Worm (Caenorhabditis elegans): ENCODE results near the gene suex-2.

suex-2 gene

ce11 chrIV:8927093-8927492 is 41.0 kb upstream of the suex-2 start (continued):
- peak; percentile 94 for TF ChIP-seq ttx-3 (tag; optimal IDR thresholded peaks at IDR 0.05)
- TF ChIP-seq ceh-22 (tag; optimal IDR thresholded peaks at IDR 0.05): no peak
- TF ChIP-seq sox-4 (tag; optimal IDR thresholded peaks at IDR 0.05): peak; percentile 98
- peak; percentile 69 for TF ChIP-seq tbx-7 (tag; optimal IDR thresholded peaks at IDR 0.05)
- TF ChIP-seq ceh-2 (tag; optimal IDR thresholded peaks at IDR 0.05): peak; percentile 95
- TF ChIP-seq pat-9 (tag; optimal IDR thresholded peaks at IDR 0.05): peak; percentile 97
- TF ChIP-seq Y22D7AL.16 (tag; optimal IDR thresholded peaks at IDR 0.05): peak; percentile 89
- peak; percentile 89 for TF ChIP-seq tbx-2 (tag; optimal IDR thresholded peaks at IDR 0.05)
- TF ChIP-seq pqm-1 (tag; optimal IDR thresholded peaks at IDR 0.05): peak; percentile 93
- TF ChIP-seq dve-1 (tag; optimal IDR thresholded peaks at IDR 0.05): peak; percentile 74
- peak; percentile 86 for TF ChIP-seq rnt-1 (tag; optimal IDR thresholded peaks at IDR 0.05)
- TF ChIP-seq elt-2 (tag; optimal IDR thresholded peaks at IDR 0.05): peak; percentile 97
- TF ChIP-seq ceh-48 (tag; optimal IDR thresholded peaks at IDR 0.05): peak; percentile 94
- peak; percentile 90 for TF ChIP-seq pha-2 (tag; optimal IDR thresholded peaks at IDR 0.05)
- peak; percentile 92 for TF ChIP-seq C08G9.2 (tag; optimal IDR thresholded peaks at IDR 0.05)
- peak; percentile 40 for TF ChIP-seq fkh-10 (GFP tag; optimal IDR thresholded peaks at IDR 0.05)
- peak; percentile 92 for TF ChIP-seq ceh-18 (tag; optimal IDR thresholded peaks at IDR 0.05)
- peak; percentile 96 for TF ChIP-seq dmd-4 (tag; optimal IDR thresholded peaks at IDR 0.05; ENCODE audit: borderline replicate concordance)
- peak; percentile 77 for TF ChIP-seq ceh-30 (tag; optimal IDR thresholded peaks at IDR 0.05)
- peak; percentile 94 for TF ChIP-seq nhr-232 (tag; optimal IDR thresholded peaks at IDR 0.05)
- TF ChIP-seq ref-2 (tag; optimal IDR thresholded peaks at IDR 0.05): peak; percentile 89
- TF ChIP-seq pag-3 (tag; optimal IDR thresholded peaks at IDR 0.05; ENCODE audit: borderline replicate concordance): peak; percentile 91
- peak; percentile 90 for TF ChIP-seq eyg-1 (tag; optimal IDR thresholded peaks at IDR 0.05)
- peak; percentile 80 for TF ChIP-seq lim-6 (tag; optimal IDR thresholded peaks at IDR 0.05)

- TF ChIP-seq tbx-2 (tag; optimal IDR thresholded peaks at IDR 0.05): no peak
- no peak for TF ChIP-seq nfya-1 (tag; optimal IDR thresholded peaks at IDR 0.05)
- TF ChIP-seq elt-2 (tag; optimal IDR thresholded peaks at IDR 0.05): no peak
Measured at ce11 chrIV:8929942-8930492, 38.1 kb upstream of the suex-2 start, which contains the start of the genes D1046.18 and slc-25A26. TSS of gene D1046.18 (plus strand) at chrIV:8930242. TSS of gene slc-25A26 (plus strand) at chrIV:8930442.

ce11 chrIV:8933575-8933974 is 34.5 kb upstream of the suex-2 start, which contains the start of gene D1046.4:
TSS of gene D1046.4 (plus strand) at chrIV:8933875.
- no peak for TF ChIP-seq eyg-1 (tag; optimal IDR thresholded peaks at IDR 0.05)
- no peak for TF ChIP-seq dmd-4 (tag; optimal IDR thresholded peaks at IDR 0.05; ENCODE audit: borderline replicate concordance)
- TF ChIP-seq ceh-19 (GFP tag; optimal IDR thresholded peaks at IDR 0.05): no peak
- no peak for TF ChIP-seq ceh-31 (tag; optimal IDR thresholded peaks at IDR 0.05)
- no peak for TF ChIP-seq unc-42 (tag; optimal IDR thresholded peaks at IDR 0.05)
- TF ChIP-seq rnt-1 (tag; optimal IDR thresholded peaks at IDR 0.05): no peak
- TF ChIP-seq ceh-48 (tag; optimal IDR thresholded peaks at IDR 0.05): no peak
- no peak for TF ChIP-seq Y22D7AL.16 (tag; optimal IDR thresholded peaks at IDR 0.05)

- TF ChIP-seq unc-42 (tag; optimal IDR thresholded peaks at IDR 0.05): peak; percentile 48
- no peak for TF ChIP-seq mec-3 (tag; optimal IDR thresholded peaks at IDR 0.05; ENCODE audit: borderline replicate concordance)
- TF ChIP-seq nhr-11 (tag; optimal IDR thresholded peaks at IDR 0.05): no peak
- no peak for TF ChIP-seq pha-4 (tag; optimal IDR thresholded peaks at IDR 0.05)
- TF ChIP-seq eyg-1 (tag; optimal IDR thresholded peaks at IDR 0.05): no peak
- TF ChIP-seq pat-9 (tag; optimal IDR thresholded peaks at IDR 0.05): no peak
- TF ChIP-seq K02D7.2 (tag; optimal IDR thresholded peaks at IDR 0.05): no peak
- no peak for TF ChIP-seq zip-5 (tag; optimal IDR thresholded peaks at IDR 0.05)
Measured at ce11 chrIV:8943430-8943829, 24.7 kb upstream of the suex-2 start.

ce11 chrIV:8947146-8947545 is 20.9 kb upstream of the suex-2 start:
- TF ChIP-seq hlh-30 (tag; optimal IDR thresholded peaks at IDR 0.05; ENCODE audit: insufficient read depth) (peak; percentile 74), unc-42 (tag; optimal IDR thresholded peaks at IDR 0.05) (no peak), unc-55 (GFP tag; optimal IDR thresholded peaks at IDR 0.05) (peak; percentile 88), ttx-3 (tag; optimal IDR thresholded peaks at IDR 0.05) (no peak), ceh-18 (tag; optimal IDR thresholded peaks at IDR 0.05) (peak; percentile 56), odd-2 (tag; optimal IDR thresholded peaks at IDR 0.05) (no peak), pag-3 (tag; optimal IDR thresholded peaks at IDR 0.05; ENCODE audit: borderline replicate concordance) (no peak), T23F11.4 (GFP tag; optimal IDR thresholded peaks at IDR 0.05) (no peak), rnt-1 (tag; optimal IDR thresholded peaks at IDR 0.05) (peak; percentile 2)

Measured in whole organism, late embryonic.